Fruit fly (Drosophila melanogaster) whole organism, embryonic: ENCODE results near the gene CG18233.

Source experiments
- Ada2b ChIP-seq: fragments of 200-800 bp; sonication (Bioruptor generic); IDR thresholded peaks from 2 replicates; pipeline ENCODE4 v1.3.6; 2022; ENCODE audit warnings: missing biosample characterization, missing genetic modification characterization
- B-H1 ChIP-seq: fragments of 200-800 bp; sonication (Bioruptor generic); IDR thresholded peaks from 3 replicates; pipeline ENCODE4 v1.3.6; 2022; ENCODE audit warnings: missing biosample characterization, missing genetic modification characterization
- CG12219 ChIP-seq: fragments of 200-800 bp; sonication (Bioruptor generic); optimal IDR thresholded peaks from 3 replicates; lab custom pipeline; 2018; ENCODE audit warnings: missing biosample characterization, mild to moderate bottlenecking, missing genetic modification characterization
- CG12236 ChIP-seq: fragments of 200-800 bp; sonication (Bioruptor generic); optimal IDR thresholded peaks from 2 replicates; lab custom pipeline; 2016; ENCODE audit warnings: missing biosample characterization, missing genetic modification characterization
- CG12299 ChIP-seq: fragments of 200-800 bp; sonication (Bioruptor generic); optimal IDR thresholded peaks from 2 replicates; lab custom pipeline; 2018; ENCODE audit warnings: missing biosample characterization, mild to moderate bottlenecking, missing genetic modification characterization
- CG15696 ChIP-seq: fragments of 200-800 bp; sonication (Bioruptor generic); optimal IDR thresholded peaks from 2 replicates; lab custom pipeline; 2019; ENCODE audit warnings: missing biosample characterization, mild to moderate bottlenecking, missing genetic modification characterization, moderate library complexity
- CG16863 ChIP-seq: fragments of 200-800 bp; sonication (Bioruptor generic); optimal IDR thresholded peaks from 3 replicates; lab custom pipeline; 2016; ENCODE audit warnings: missing biosample characterization, missing genetic modification characterization
- CG2120 ChIP-seq: fragments of 200-800 bp; sonication (Bioruptor generic); optimal IDR thresholded peaks from 3 replicates; lab custom pipeline; 2016; ENCODE audit warnings: missing biosample characterization, missing genetic modification characterization
- CG2129 ChIP-seq: fragments of 200-800 bp; sonication (Bioruptor generic); IDR thresholded peaks from 2 replicates; pipeline ENCODE4 v1.3.6; 2022; ENCODE audit warnings: missing biosample characterization, missing genetic modification characterization; ENCODE audit not compliant: partially characterized antibody
- CG2712 ChIP-seq: fragments of 200-800 bp; optimal IDR thresholded peaks from 3 replicates; lab custom pipeline; 2019; ENCODE audit warnings: missing biosample characterization, mild to moderate bottlenecking, missing genetic modification characterization, moderate library complexity
- CG2889 ChIP-seq: fragments of 200-800 bp; sonication (Bioruptor generic); IDR thresholded peaks from 3 replicates; pipeline ENCODE4 v1.3.6; 2022; ENCODE audit warnings: missing biosample characterization, missing genetic modification characterization
- CG3281 ChIP-seq: fragments of 200-800 bp; sonication (Bioruptor generic); optimal IDR thresholded peaks from 3 replicates; lab custom pipeline; 2017; ENCODE audit warnings: missing biosample characterization, mild to moderate bottlenecking, missing genetic modification characterization
- CG7556 ChIP-seq: fragments of 200-800 bp; sonication (Bioruptor generic); optimal IDR thresholded peaks from 2 replicates; lab custom pipeline; 2017; ENCODE audit warnings: missing biosample characterization, mild to moderate bottlenecking, missing genetic modification characterization
- CG8359 ChIP-seq: fragments of 200-800 bp; sonication (Bioruptor generic); optimal IDR thresholded peaks from 2 replicates; lab custom pipeline; 2017; ENCODE audit warnings: missing biosample characterization, mild to moderate bottlenecking, missing genetic modification characterization, borderline replicate concordance
- Chrac-16 ChIP-seq: fragments of 200-800 bp; sonication (Bioruptor generic); optimal IDR thresholded peaks from 3 replicates; lab custom pipeline; 2016; ENCODE audit warnings: missing biosample characterization, missing genetic modification characterization
- Doc2 ChIP-seq: fragments of 200-800 bp; sonication (Bioruptor generic); IDR thresholded peaks from 2 replicates; pipeline ENCODE4 v1.3.6; 2022; ENCODE audit warnings: missing biosample characterization, missing genetic modification characterization
- Doc3 ChIP-seq: fragments of 200-800 bp; sonication (Bioruptor generic); IDR thresholded peaks from 3 replicates; pipeline ENCODE4 v1.3.6; 2022; ENCODE audit warnings: missing biosample characterization, missing genetic modification characterization; ENCODE audit not compliant: partially characterized antibody
- Elba2 ChIP-seq: fragments of 200-800 bp; sonication (Bioruptor generic); optimal IDR thresholded peaks from 3 replicates; lab custom pipeline; 2016; ENCODE audit warnings: missing biosample characterization, missing genetic modification characterization
- Fer3 ChIP-seq: fragments of 200-800 bp; sonication (Bioruptor generic); optimal IDR thresholded peaks from 2 replicates; lab custom pipeline; 2018; ENCODE audit warnings: missing biosample characterization, mild to moderate bottlenecking, missing genetic modification characterization, moderate library complexity
- Hmx ChIP-seq: fragments of 200-800 bp; sonication (Bioruptor generic); optimal IDR thresholded peaks from 2 replicates; lab custom pipeline; 2016; ENCODE audit warnings: missing biosample characterization, missing genetic modification characterization
- Oaz ChIP-seq: fragments of 200-800 bp; sonication (Bioruptor generic); IDR thresholded peaks from 2 replicates; pipeline ENCODE4 v1.3.6; 2022; ENCODE audit warnings: missing biosample characterization, missing genetic modification characterization
- PHDP ChIP-seq: fragments of 200-800 bp; sonication (Bioruptor generic); optimal IDR thresholded peaks from 3 replicates; lab custom pipeline; 2018; ENCODE audit warnings: missing biosample characterization, mild to moderate bottlenecking, missing genetic modification characterization, moderate library complexity
- Pdp1 ChIP-seq, 2 experiments: fragments of 200-800 bp; sonication (Bioruptor generic); optimal IDR thresholded peaks; 3 replicates each; lab custom pipeline; 2016; ENCODE audit warnings: missing biosample characterization in 2 of 2, missing genetic modification characterization in 2 of 2, mild to moderate bottlenecking in 1 of 2, moderate library complexity in 1 of 2
- Scr ChIP-seq: fragments of 200-800 bp; sonication (Bioruptor generic); IDR thresholded peaks from 2 replicates; pipeline ENCODE4 v1.3.6; 2022; ENCODE audit warnings: missing biosample characterization, missing genetic modification characterization; ENCODE audit not compliant: partially characterized antibody
- Side ChIP-seq: fragments of 200-800 bp; sonication (Bioruptor generic); optimal IDR thresholded peaks from 2 replicates; lab custom pipeline; 2016; ENCODE audit warnings: missing biosample characterization, missing genetic modification characterization
- Sin3A ChIP-seq: fragments of >200 bp; optimal IDR thresholded peaks from 2 replicates; lab custom pipeline; 2018
- ara ChIP-seq: fragments of 200-800 bp; sonication (Bioruptor generic); IDR thresholded peaks from 2 replicates; pipeline ENCODE4 v1.3.6; 2022; ENCODE audit warnings: missing biosample characterization, missing genetic modification characterization
- ash1 ChIP-seq: fragments of 200-800 bp; sonication (Bioruptor generic); optimal IDR thresholded peaks from 2 replicates; lab custom pipeline; 2018; ENCODE audit warnings: missing biosample characterization, mild to moderate bottlenecking, missing genetic modification characterization
- bowl ChIP-seq: fragments of 200-800 bp; sonication (Bioruptor generic); IDR thresholded peaks from 2 replicates; pipeline ENCODE4 v1.3.6; 2022; ENCODE audit warnings: missing biosample characterization, missing genetic modification characterization
- cwo ChIP-seq: fragments of 200-800 bp; sonication (Bioruptor generic); optimal IDR thresholded peaks from 3 replicates; lab custom pipeline; 2017; ENCODE audit warnings: missing biosample characterization, missing genetic modification characterization, mild to moderate bottlenecking, moderate library complexity, missing genetic modification reagents
- disco-r ChIP-seq: fragments of 200-800 bp; sonication (Bioruptor generic); optimal IDR thresholded peaks from 2 replicates; lab custom pipeline; 2016; ENCODE audit warnings: missing biosample characterization, missing genetic modification characterization
- ems ChIP-seq: fragments of 200-800 bp; sonication (Bioruptor generic); optimal IDR thresholded peaks from 3 replicates; lab custom pipeline; 2016; ENCODE audit warnings: missing biosample characterization, missing genetic modification characterization
- fu2 ChIP-seq: fragments of 200-800 bp; sonication (Bioruptor generic); optimal IDR thresholded peaks from 2 replicates; lab custom pipeline; 2016; ENCODE audit warnings: missing biosample characterization, missing genetic modification characterization
- hkb ChIP-seq, 2 experiments: fragments of 200-800 bp in 1 of 2; fragments of >200 bp in 1 of 2; sonication (Bioruptor generic) in 1 of 2; IDR thresholded peaks in 1 of 2; optimal IDR thresholded peaks in 1 of 2; 2 replicates each; pipeline versions ENCODE4 v1.3.6 to Lab custom; 2017 to 2022; ENCODE audit warnings: missing biosample characterization in 1 of 2, missing genetic modification characterization in 1 of 2
- inv ChIP-seq: fragments of 200-800 bp; sonication (Bioruptor generic); IDR thresholded peaks from 2 replicates; pipeline ENCODE4 v1.3.6; 2022; ENCODE audit warnings: missing biosample characterization, missing genetic modification characterization; ENCODE audit not compliant: partially characterized antibody
- jumu ChIP-seq: fragments of 200-800 bp; sonication (Bioruptor generic); optimal IDR thresholded peaks from 3 replicates; lab custom pipeline; 2016; ENCODE audit warnings: missing biosample characterization, missing genetic modification characterization
- lov ChIP-seq, 2 experiments: fragments of 200-800 bp in 1 of 2; fragments of >200 bp in 1 of 2; sonication (Bioruptor generic) in 1 of 2; IDR thresholded peaks in 1 of 2; optimal IDR thresholded peaks in 1 of 2; 2 replicates in 1 of 2; 3 replicates in 1 of 2; pipeline versions ENCODE4 v1.3.6 to Lab custom; 2017 to 2022; ENCODE audit warnings: missing biosample characterization in 1 of 2, missing genetic modification characterization in 1 of 2
- odd ChIP-seq: fragments of 200-800 bp; sonication (Bioruptor generic); optimal IDR thresholded peaks from 2 replicates; lab custom pipeline; 2017; ENCODE audit warnings: missing biosample characterization, mild to moderate bottlenecking, missing genetic modification characterization
- pros ChIP-seq: fragments of 200-800 bp; sonication (Bioruptor generic); optimal IDR thresholded peaks from 3 replicates; lab custom pipeline; 2019; ENCODE audit warnings: missing biosample characterization, mild to moderate bottlenecking, missing genetic modification characterization, moderate library complexity
- salm ChIP-seq: fragments of 200-800 bp; sonication (Bioruptor generic); optimal IDR thresholded peaks from 2 replicates; lab custom pipeline; 2018; ENCODE audit warnings: missing biosample characterization, mild to moderate bottlenecking, missing genetic modification characterization
- schlank ChIP-seq: fragments of 200-800 bp; sonication (Bioruptor generic); optimal IDR thresholded peaks from 2 replicates; lab custom pipeline; 2018; ENCODE audit warnings: missing biosample characterization, mild to moderate bottlenecking, missing genetic modification characterization
- sob ChIP-seq: fragments of 200-800 bp; sonication (Bioruptor generic); IDR thresholded peaks from 2 replicates; pipeline ENCODE4 v1.3.6; 2022; ENCODE audit warnings: missing biosample characterization, missing genetic modification characterization
- sr ChIP-seq: fragments of 200-800 bp; sonication (Bioruptor generic); IDR thresholded peaks from 3 replicates; pipeline ENCODE4 v1.3.6; 2022; ENCODE audit warnings: missing biosample characterization, missing genetic modification characterization
- tap ChIP-seq: fragments of 200-800 bp; optimal IDR thresholded peaks from 3 replicates; lab custom pipeline; 2019; ENCODE audit warnings: missing biosample characterization, mild to moderate bottlenecking, missing genetic modification characterization, moderate library complexity
- toy ChIP-seq: fragments of 200-800 bp; sonication (Bioruptor generic); IDR thresholded peaks from 2 replicates; pipeline ENCODE4 v1.3.6; 2022; ENCODE audit warnings: missing biosample characterization, missing genetic modification characterization
- tup ChIP-seq: fragments of 200-800 bp; sonication (Bioruptor generic); optimal IDR thresholded peaks from 2 replicates; lab custom pipeline; 2016; ENCODE audit warnings: missing biosample characterization, mild to moderate bottlenecking, missing genetic modification characterization, moderate library complexity
- zfh2 ChIP-seq: fragments of 200-800 bp; sonication (Bioruptor generic); optimal IDR thresholded peaks from 2 replicates; lab custom pipeline; 2016; ENCODE audit warnings: missing biosample characterization, missing genetic modification characterization

CG18233 gene

dm6 chr3L:18640584-18641527, 35.6 kb downstream of the CG18233 start (continued):
- TF ChIP-seq bowl (GFP tag; lab: Robert Waterston, UW) (peak; percentile 91), Doc2 (GFP tag; lab: Robert Waterston, UW) (peak; percentile 91), CG15696 (tag; lab: Kevin White, UChicago) (peak; percentile 83), inv (GFP tag; lab: Robert Waterston, UW) (no peak), tap (tag; lab: Kevin White, UChicago) (peak; percentile 76), CG2120 (GFP tag; lab: Kevin White, UChicago) (peak; percentile 99), CG8359 (GFP tag; lab: Kevin White, UChicago) (peak; percentile 48), hkb (optimal IDR thresholded peaks at IDR 0.05; lab: Kevin White, UChicago) (no peak), hkb (GFP tag; IDR thresholded peaks at IDR 0.05; lab: Robert Waterston, UW) (peak; percentile 96), Side (GFP tag; lab: Kevin White, UChicago) (peak; percentile 76), CG3281 (GFP tag; lab: Kevin White, UChicago) (peak; percentile 91), tup (GFP tag; lab: Kevin White, UChicago) (peak; percentile 72), Elba2 (GFP tag; lab: Kevin White, UChicago) (no peak), disco-r (GFP tag; lab: Kevin White, UChicago) (peak; percentile 40), B-H1 (peak; percentile 97), CG12299 (peak; percentile 90), CG2712 (peak; percentile 83), CG2129 (no peak), Ada2b (GFP tag; lab: Robert Waterston, UW) (peak; percentile 99), jumu (peak; percentile 72), ash1 (GFP tag; lab: Kevin White, UChicago) (peak; percentile 80), zfh2 (GFP tag; lab: Kevin White, UChicago) (peak; percentile 87), CG12236 (GFP tag; lab: Kevin White, UChicago) (peak; percentile 72), Sin3A (no peak), schlank (peak; percentile 48), PHDP (tag; lab: Kevin White, UChicago) (peak; percentile 94), Pdp1 (GFP tag; optimal IDR thresholded peaks at IDR 0.05; lab: Kevin White, UChicago) (peak; percentile 78 to 96), lov (optimal IDR thresholded peaks at IDR 0.05; lab: Kevin White, UChicago) (no peak), lov (GFP tag; IDR thresholded peaks at IDR 0.05; lab: Robert Waterston, UW) (peak; percentile 94), Fer3 (peak; percentile 96), Scr (no peak), Oaz (GFP tag; lab: Robert Waterston, UW) (peak; percentile 91), salm (peak; percentile 88), cwo (GFP tag; lab: Kevin White, UChicago) (peak; percentile 90), CG12219 (GFP tag; lab: Kevin White, UChicago) (peak; percentile 92), ara (GFP tag; lab: Robert Waterston, UW) (peak; percentile 95), CG2889 (GFP tag; lab: Robert Waterston, UW) (peak; percentile 97), odd (GFP tag; lab: Kevin White, UChicago) (peak; percentile 85), ems (GFP tag; lab: Kevin White, UChicago) (peak; percentile 88), CG7556 (GFP tag; lab: Kevin White, UChicago) (peak; percentile 98), Chrac-16 (GFP tag; lab: Kevin White, UChicago) (peak; percentile 94), toy (GFP tag; lab: Robert Waterston, UW) (peak; percentile 97), sob (peak; percentile 99), sr (peak; percentile 89), pros (GFP tag; lab: Kevin White, UChicago) (peak; percentile 44), CG16863 (GFP tag; lab: Kevin White, UChicago) (peak; percentile 91), fu2 (GFP tag; lab: Kevin White, UChicago) (peak; percentile 95), Doc3 (GFP tag; lab: Robert Waterston, UW) (no peak; the same call in 2 of the 3 replicates), Hmx (peak; percentile 86)
